Worm (Caenorhabditis elegans) whole organism, L4 larva: ENCODE measurements around the gene F55E10.2.

Experiments used
- D1046.2 ChIP-seq: fragments of 200-800 bp; sonication (Bioruptor generic); IDR thresholded peaks from 2 replicates; pipeline ENCODE4 v1.3.6; 2022; ENCODE audit warnings: missing genetic modification characterization, missing compliant biosample characterization
- R02D3.7 ChIP-seq: fragments of 150-350 bp; sonication (generic microtip); optimal IDR thresholded peaks from 3 replicates; lab custom pipeline; 2014; ENCODE audit warnings: missing biosample characterization, missing genetic modification characterization
- T26A8.4 ChIP-seq: fragments of 200-800 bp; sonication (Bioruptor generic); IDR thresholded peaks from 2 replicates; pipeline ENCODE4 v1.3.6; 2022; ENCODE audit warnings: missing genetic modification characterization, missing compliant biosample characterization
- Y48G9A.11 ChIP-seq: fragments of 200-800 bp; sonication (Bioruptor generic); IDR thresholded peaks from 2 replicates; pipeline ENCODE4 v1.3.6; 2022; ENCODE audit warnings: missing genetic modification reagents, missing genetic modification characterization, missing compliant biosample characterization
- Y5F2A.4 ChIP-seq: fragments of 200-800 bp; sonication (Bioruptor generic); optimal IDR thresholded peaks from 2 replicates; lab custom pipeline; 2018; ENCODE audit warnings: mild to moderate bottlenecking, missing genetic modification characterization, missing compliant biosample characterization
- ZK337.2 ChIP-seq: fragments of 200-800 bp; sonication (Bioruptor generic); IDR thresholded peaks from 2 replicates; pipeline ENCODE4 v1.3.6; 2022; ENCODE audit warnings: missing genetic modification reagents, missing genetic modification characterization, missing compliant biosample characterization
- aha-1 ChIP-seq: fragments of 150-350 bp; peaks from one replicate; lab custom pipeline; 2014; ENCODE audit warnings: missing biosample characterization, missing genetic modification characterization
- ama-1 ChIP-seq: fragments of 150-350 bp; optimal IDR thresholded peaks from 2 replicates; lab custom pipeline; 2014; ENCODE audit warnings: inconsistent platforms, mixed read lengths
- ceh-32 ChIP-seq: sonication (generic microtip); optimal IDR thresholded peaks from 2 replicates; lab custom pipeline; 2016; ENCODE audit warnings: mild to moderate bottlenecking, missing genetic modification characterization, missing compliant biosample characterization; ENCODE audit not compliant: poor library complexity
- ceh-44 ChIP-seq: fragments of 200-800 bp; sonication (Bioruptor generic); IDR thresholded peaks from 2 replicates; pipeline ENCODE4 v1.3.6; 2022; ENCODE audit warnings: missing genetic modification reagents, missing genetic modification characterization, missing compliant biosample characterization
- cey-2 ChIP-seq: sonication (generic microtip); optimal IDR thresholded peaks from 3 replicates; lab custom pipeline; 2017; ENCODE audit warnings: missing genetic modification characterization, mild to moderate bottlenecking, missing compliant biosample characterization, antibody characterized with exemption, borderline replicate concordance; ENCODE audit not compliant: insufficient read depth
- daf-16 ChIP-seq, 3 experiments: sonication (generic microtip); optimal IDR thresholded peaks; 2 replicates each; lab custom pipeline; 2016 to 2017; ENCODE audit warnings: missing genetic modification characterization in 3 of 3, missing genetic modification reagents in 3 of 3, mild to moderate bottlenecking in 2 of 3, missing compliant biosample characterization in 2 of 3, missing biosample characterization in 1 of 3, moderate library complexity in 1 of 3
- dmd-8 ChIP-seq: fragments of 200-800 bp; sonication (Bioruptor generic); IDR thresholded peaks from 2 replicates; pipeline ENCODE4 v1.3.6; 2022; ENCODE audit warnings: missing genetic modification characterization, missing compliant biosample characterization
- dpl-1 ChIP-seq: fragments of 150-350 bp; optimal IDR thresholded peaks from 2 replicates; lab custom pipeline; 2014; ENCODE audit warnings: missing biosample characterization, missing genetic modification reagents, missing genetic modification characterization
- duxl-1 ChIP-seq: sonication (generic microtip); optimal IDR thresholded peaks from 2 replicates; lab custom pipeline; 2016; ENCODE audit warnings: mild to moderate bottlenecking, missing genetic modification characterization, moderate library complexity, missing compliant biosample characterization; ENCODE audit not compliant: poor library complexity
- dve-1 ChIP-seq: sonication (generic microtip); optimal IDR thresholded peaks from 2 replicates; lab custom pipeline; 2017; ENCODE audit warnings: antibody characterized with exemption, mild to moderate bottlenecking, missing genetic modification characterization, missing compliant biosample characterization; ENCODE audit not compliant: insufficient read depth
- egl-27 ChIP-seq: sonication (generic microtip); optimal IDR thresholded peaks from 3 replicates; lab custom pipeline; 2017; ENCODE audit warnings: missing biosample characterization, missing genetic modification reagents, missing genetic modification characterization
- gei-8 ChIP-seq: fragments of 200-800 bp; sonication (Bioruptor generic); optimal IDR thresholded peaks from 2 replicates; lab custom pipeline; 2018; ENCODE audit warnings: mild to moderate bottlenecking, missing genetic modification characterization, missing compliant biosample characterization
- hmg-1.1 ChIP-seq: fragments of 200-800 bp; sonication (Bioruptor generic); IDR thresholded peaks from 2 replicates; pipeline ENCODE4 v1.3.6; 2022; ENCODE audit warnings: missing genetic modification reagents, missing genetic modification characterization, missing compliant biosample characterization
- jun-1 ChIP-seq: fragments of 150-350 bp; optimal IDR thresholded peaks from 2 replicates; lab custom pipeline; 2014; ENCODE audit warnings: missing biosample characterization, missing genetic modification reagents, missing genetic modification characterization
- lin-1 ChIP-seq: fragments of 200-800 bp; sonication (Bioruptor generic); IDR thresholded peaks from 2 replicates; pipeline ENCODE4 v1.3.6; 2022; ENCODE audit warnings: missing genetic modification reagents, missing genetic modification characterization, missing compliant biosample characterization
- lin-15B ChIP-seq: fragments of 150-350 bp; sonication (generic microtip); optimal IDR thresholded peaks from 3 replicates; lab custom pipeline; 2014; ENCODE audit warnings: missing biosample characterization, missing genetic modification characterization
- lin-29 ChIP-seq: fragments of 200-800 bp; sonication (Bioruptor generic); IDR thresholded peaks from 2 replicates; pipeline ENCODE4 v1.3.6; 2022; ENCODE audit warnings: missing genetic modification reagents, missing genetic modification characterization, missing compliant biosample characterization
- lin-38 ChIP-seq: fragments of 200-800 bp; sonication (Bioruptor generic); IDR thresholded peaks from 2 replicates; pipeline ENCODE4 v1.3.6; 2022; ENCODE audit warnings: missing genetic modification reagents, missing genetic modification characterization, missing compliant biosample characterization
- madf-9 ChIP-seq: fragments of 200-800 bp; sonication (Bioruptor generic); conservative IDR thresholded peaks from 2 replicates; pipeline ENCODE4 v1.3.6; 2022; ENCODE audit warnings: missing genetic modification reagents, missing genetic modification characterization, missing compliant biosample characterization
- mdl-1 ChIP-seq, 2 experiments: fragments of 150-350 bp in 1 of 2; sonication (generic microtip) in 1 of 2; optimal IDR thresholded peaks; 2 replicates each; lab custom pipeline; 2014 to 2017; ENCODE audit warnings: missing biosample characterization in 2 of 2, missing genetic modification characterization in 2 of 2
- mdt-29 ChIP-seq: fragments of 200-800 bp; sonication (Bioruptor generic); IDR thresholded peaks from 2 replicates; pipeline ENCODE4 v1.3.6; 2022; ENCODE audit warnings: missing genetic modification reagents, missing genetic modification characterization, missing compliant biosample characterization
- mep-1 ChIP-seq: fragments of 150-350 bp; sonication (generic microtip); optimal IDR thresholded peaks from 3 replicates; lab custom pipeline; 2014; ENCODE audit warnings: missing biosample characterization, missing genetic modification characterization
- mes-2 ChIP-seq: sonication (generic microtip); optimal IDR thresholded peaks from 2 replicates; lab custom pipeline; 2016; ENCODE audit warnings: missing genotype, mild to moderate bottlenecking, missing genetic modification characterization, missing compliant biosample characterization; ENCODE audit not compliant: poor library complexity, severe bottlenecking
- mxl-2 ChIP-seq: fragments of 200-800 bp; sonication (Bioruptor generic); conservative IDR thresholded peaks from 2 replicates; pipeline ENCODE4 v1.3.6; 2022; ENCODE audit warnings: missing genetic modification reagents, missing genetic modification characterization, missing compliant biosample characterization
- mxl-3 ChIP-seq: fragments of 200-800 bp; sonication (Bioruptor generic); optimal IDR thresholded peaks from 2 replicates; lab custom pipeline; 2018; ENCODE audit warnings: mild to moderate bottlenecking, missing genetic modification characterization, missing compliant biosample characterization
- nhr-102 ChIP-seq: sonication (generic microtip); optimal IDR thresholded peaks from 2 replicates; lab custom pipeline; 2016; ENCODE audit warnings: mild to moderate bottlenecking, missing genetic modification characterization, moderate library complexity, missing compliant biosample characterization
- nhr-111 ChIP-seq: fragments of 200-800 bp; sonication (Bioruptor generic); optimal IDR thresholded peaks from 2 replicates; lab custom pipeline; 2018; ENCODE audit warnings: mild to moderate bottlenecking, missing genetic modification characterization, missing compliant biosample characterization
- nhr-25 ChIP-seq: sonication (generic microtip); optimal IDR thresholded peaks from 2 replicates; lab custom pipeline; 2017; ENCODE audit warnings: missing genetic modification characterization, mild to moderate bottlenecking, missing compliant biosample characterization, antibody characterized with exemption, moderate library complexity, borderline replicate concordance; ENCODE audit not compliant: insufficient read depth
- nhr-41 ChIP-seq: fragments of 200-800 bp; sonication (Bioruptor generic); IDR thresholded peaks from 2 replicates; pipeline ENCODE4 v1.3.6; 2022; ENCODE audit warnings: missing genetic modification reagents, missing genetic modification characterization, missing compliant biosample characterization
- nhr-48 ChIP-seq: sonication (generic microtip); optimal IDR thresholded peaks from 2 replicates; lab custom pipeline; 2016; ENCODE audit warnings: mild to moderate bottlenecking, missing genetic modification characterization, missing compliant biosample characterization
- nhr-77 ChIP-seq: fragments of 150-350 bp; optimal IDR thresholded peaks from 2 replicates; lab custom pipeline; 2014; ENCODE audit warnings: missing biosample characterization, missing genetic modification characterization
- pha-4 ChIP-seq, 2 experiments: fragments of 150-350 bp in 1 of 2; fragments of 200-800 bp in 1 of 2; sonication (Bioruptor generic) in 1 of 2; IDR thresholded peaks in 1 of 2; optimal IDR thresholded peaks in 1 of 2; 2 replicates each; pipeline versions ENCODE4 v1.3.6 to Lab custom; 2014 to 2022; ENCODE audit warnings: missing genetic modification characterization in 2 of 2, missing genetic modification reagents in 2 of 2, missing biosample characterization in 1 of 2, missing compliant biosample characterization in 1 of 2
- php-3 ChIP-seq: fragments of 200-800 bp; sonication (Bioruptor generic); IDR thresholded peaks from 2 replicates; pipeline ENCODE4 v1.3.6; 2022; ENCODE audit warnings: missing genetic modification reagents, missing genetic modification characterization, missing compliant biosample characterization
- pqm-1 ChIP-seq: sonication (generic microtip); optimal IDR thresholded peaks from 2 replicates; lab custom pipeline; 2017; ENCODE audit warnings: missing biosample characterization, missing genetic modification characterization
- rbr-2 ChIP-seq: sonication (generic microtip); optimal IDR thresholded peaks from 2 replicates; lab custom pipeline; 2016; ENCODE audit warnings: missing genotype, missing genetic modification characterization, missing compliant biosample characterization
- spr-1 ChIP-seq: sonication (generic microtip); optimal IDR thresholded peaks from 2 replicates; lab custom pipeline; 2016; ENCODE audit warnings: mild to moderate bottlenecking, missing genetic modification characterization, missing compliant biosample characterization
- tag-97 ChIP-seq: fragments of 200-800 bp; sonication (Bioruptor generic); IDR thresholded peaks from 2 replicates; pipeline ENCODE4 v1.3.6; 2022; ENCODE audit warnings: missing genetic modification characterization, missing compliant biosample characterization
- unc-130 ChIP-seq: sonication (generic microtip); optimal IDR thresholded peaks from 2 replicates; lab custom pipeline; 2016; ENCODE audit warnings: missing genetic modification reagents, missing genetic modification characterization, missing compliant biosample characterization
- unc-62 ChIP-seq, 3 experiments: fragments of 150-350 bp in 1 of 3; sonication (generic microtip); optimal IDR thresholded peaks in 2 of 3; peaks in 1 of 3; 1 replicate in 1 of 3; 2 replicates in 2 of 3; lab custom pipeline; 2014 to 2017; ENCODE audit warnings: missing biosample characterization in 3 of 3, missing genetic modification characterization in 3 of 3, missing genetic modification reagents in 3 of 3, missing genotype in 1 of 3
- zag-1 ChIP-seq: fragments of 150-350 bp; optimal IDR thresholded peaks from 2 replicates; lab custom pipeline; 2014; ENCODE audit warnings: missing biosample characterization, missing genetic modification characterization
- zfp-3 ChIP-seq: fragments of 200-800 bp; sonication (Bioruptor generic); conservative IDR thresholded peaks from 2 replicates; pipeline ENCODE4 v1.3.6; 2022; ENCODE audit warnings: missing genetic modification reagents, missing genetic modification characterization, missing compliant biosample characterization
- zip-11 ChIP-seq: fragments of 200-800 bp; sonication (Bioruptor generic); IDR thresholded peaks from 2 replicates; pipeline ENCODE4 v1.3.6; 2022; ENCODE audit warnings: missing genetic modification characterization, missing compliant biosample characterization
- ztf-7 ChIP-seq: fragments of 150-350 bp; optimal IDR thresholded peaks from 2 replicates; lab custom pipeline; 2014; ENCODE audit warnings: missing biosample characterization, missing genetic modification characterization

Gene F55E10.2

ce11 chrX:8368210-8368609, 27.7 kb downstream of the F55E10.2 start (continued):
- TF ChIP-seq ztf-7 (tag; lab: Kevin White, UChicago) (peak; percentile 26), mxl-3 (GFP tag; lab: Kevin White, UChicago) (peak; percentile 53), lin-15B (tag; lab: Kevin White, UChicago) (no peak), T26A8.4 (GFP tag; lab: Robert Waterston, UW) (no peak), nhr-111 (GFP tag; lab: Kevin White, UChicago) (no peak), nhr-48 (tag; lab: Kevin White, UChicago) (peak; percentile 33), zfp-3 (no peak), D1046.2 (GFP tag; lab: Robert Waterston, UW) (no peak), cey-2 (tag; lab: Kevin White, UChicago) (no peak), dve-1 (tag; lab: Kevin White, UChicago) (peak; percentile 91), nhr-77 (tag; lab: Kevin White, UChicago) (peak; percentile 73), pqm-1 (tag; lab: Kevin White, UChicago) (peak; percentile 41), lin-1 (GFP tag; lab: Robert Waterston, UW) (no peak), R02D3.7 (tag; lab: Kevin White, UChicago) (no peak), mdt-29 (GFP tag; lab: Robert Waterston, UW) (no peak), duxl-1 (tag; lab: Kevin White, UChicago) (no peak), pha-4 (GFP tag; IDR thresholded peaks at IDR 0.05; lab: Robert Waterston, UW) (0 out of 2 replicates have a peak, but pooled peaks have one; percentile 52), pha-4 (tag; optimal IDR thresholded peaks at IDR 0.05; lab: Kevin White, UChicago) (no peak), gei-8 (no peak), php-3 (0 out of 2 replicates have a peak, but pooled peaks have one; percentile 41), aha-1 (tag; lab: Kevin White, UChicago) (peak; percentile 99), jun-1 (tag; lab: Kevin White, UChicago) (no peak), unc-62 (GFP tag; optimal IDR thresholded peaks at IDR 0.05 in 1 of 2; lab: Kevin White, UChicago) (peak in 1 of 2 experiments; percentile 96), unc-62 (tag; optimal IDR thresholded peaks at IDR 0.05; lab: Kevin White, UChicago) (no peak), tag-97 (GFP tag; lab: Robert Waterston, UW) (no peak), mdl-1 (tag; optimal IDR thresholded peaks at IDR 0.05; lab: Kevin White, UChicago) (peak in 1 of 2 experiments; percentile 57), zag-1 (no peak), egl-27 (tag; lab: Kevin White, UChicago) (no peak), nhr-25 (peak; percentile 40), madf-9 (GFP tag; lab: Robert Waterston, UW) (no peak), ama-1 (lab: Kevin White, UChicago) (no peak), unc-130 (GFP tag; lab: Kevin White, UChicago) (no peak), ceh-32 (tag; lab: Kevin White, UChicago) (peak; percentile 19), nhr-102 (tag; lab: Kevin White, UChicago) (no peak), ZK337.2 (no peak), lin-38 (GFP tag; lab: Robert Waterston, UW) (no peak), zip-11 (no peak), Y48G9A.11 (GFP tag; lab: Robert Waterston, UW) (no peak), lin-29 (GFP tag; lab: Robert Waterston, UW) (no peak), hmg-1.1 (GFP tag; lab: Robert Waterston, UW) (peak; percentile 80), rbr-2 (tag; lab: Kevin White, UChicago) (peak; percentile 81), mes-2 (tag; lab: Kevin White, UChicago) (no peak), daf-16 (GFP tag; optimal IDR thresholded peaks at IDR 0.05; lab: Kevin White, UChicago) (peak in 1 of 2 experiments; percentile 23), daf-16 (tag; optimal IDR thresholded peaks at IDR 0.05; lab: Kevin White, UChicago) (peak; percentile 72), spr-1 (tag; lab: Kevin White, UChicago) (peak; percentile 32), mep-1 (tag; lab: Kevin White, UChicago) (peak; percentile 90), mxl-2 (GFP tag; lab: Robert Waterston, UW) (no peak), Y5F2A.4 (no peak), ceh-44 (GFP tag; lab: Robert Waterston, UW) (no peak), dmd-8 (no peak), nhr-41 (GFP tag; lab: Robert Waterston, UW) (no peak), dpl-1 (GFP tag; lab: Kevin White, UChicago) (peak; percentile 59)
